Worm (Caenorhabditis elegans) whole organism, mixed stage, embryonic: ENCODE results near the gene F21C10.10.

Experiments
- M03D4.4 ChIP-seq: sonication (generic microtip); optimal IDR thresholded peaks from 2 replicates; lab custom pipeline; 2017; ENCODE audit warnings: mild to moderate bottlenecking, missing genetic modification characterization, missing compliant biosample characterization
- bed-3 ChIP-seq: fragments of 200-800 bp; sonication (Bioruptor generic); optimal IDR thresholded peaks from 3 replicates; lab custom pipeline; 2018; ENCODE audit warnings: mild to moderate bottlenecking, missing genetic modification characterization, moderate library complexity, missing compliant biosample characterization
- blmp-1 ChIP-seq: fragments of 150-350 bp; optimal IDR thresholded peaks from 2 replicates; lab custom pipeline; 2014; ENCODE audit warnings: missing biosample characterization, missing genetic modification characterization
- ceh-39 ChIP-seq: fragments of 150-350 bp; optimal IDR thresholded peaks from 2 replicates; lab custom pipeline; 2014; ENCODE audit warnings: missing biosample characterization, missing genetic modification characterization
- ceh-43 ChIP-seq: fragments of 200-800 bp; sonication (Bioruptor generic); optimal IDR thresholded peaks from 2 replicates; lab custom pipeline; 2018; ENCODE audit warnings: mild to moderate bottlenecking, missing genetic modification characterization, moderate library complexity, missing compliant biosample characterization
- ceh-83 ChIP-seq: fragments of 200-800 bp; sonication (Bioruptor generic); optimal IDR thresholded peaks from 2 replicates; lab custom pipeline; 2018; ENCODE audit warnings: mild to moderate bottlenecking, missing genetic modification characterization, missing compliant biosample characterization
- ces-1 ChIP-seq: fragments of 150-350 bp; optimal IDR thresholded peaks from 2 replicates; lab custom pipeline; 2014; ENCODE audit warnings: missing biosample characterization, missing genetic modification reagents, missing genetic modification characterization
- drap-1 ChIP-seq: fragments of 200-800 bp; sonication (Bioruptor generic); optimal IDR thresholded peaks from 3 replicates; lab custom pipeline; 2018; ENCODE audit warnings: mild to moderate bottlenecking, missing genetic modification characterization, missing compliant biosample characterization
- elt-1 ChIP-seq: sonication (generic microtip); optimal IDR thresholded peaks from 2 replicates; lab custom pipeline; 2017; ENCODE audit warnings: missing genetic modification characterization, mild to moderate bottlenecking, missing compliant biosample characterization, antibody characterized with exemption, moderate library complexity, borderline replicate concordance; ENCODE audit not compliant: insufficient read depth
- elt-3 ChIP-seq: fragments of 150-350 bp; optimal IDR thresholded peaks from 2 replicates; lab custom pipeline; 2014; ENCODE audit warnings: missing biosample characterization, missing genetic modification characterization
- hlh-1 ChIP-seq: fragments of 150-350 bp; optimal IDR thresholded peaks from 2 replicates; lab custom pipeline; 2014; ENCODE audit warnings: missing biosample characterization, missing genetic modification reagents, missing genetic modification characterization
- lin-13 ChIP-seq: fragments of 150-350 bp; optimal IDR thresholded peaks from 2 replicates; lab custom pipeline; 2014; ENCODE audit warnings: missing biosample characterization, missing genetic modification characterization
- lin-32 ChIP-seq: fragments of 200-800 bp; sonication (Bioruptor generic); optimal IDR thresholded peaks from 2 replicates; lab custom pipeline; 2018; ENCODE audit warnings: mild to moderate bottlenecking, missing genetic modification characterization, missing compliant biosample characterization
- lsy-2 ChIP-seq: fragments of 150-350 bp; optimal IDR thresholded peaks from 2 replicates; lab custom pipeline; 2014; ENCODE audit warnings: missing biosample characterization, missing genetic modification characterization
- mab-5 ChIP-seq: fragments of 150-350 bp; optimal IDR thresholded peaks from 2 replicates; lab custom pipeline; 2014; ENCODE audit warnings: missing biosample characterization, missing genetic modification characterization
- mep-1 ChIP-seq: fragments of 150-350 bp; optimal IDR thresholded peaks from 2 replicates; lab custom pipeline; 2017; ENCODE audit warnings: missing biosample characterization, missing genetic modification reagents, missing genetic modification characterization, inconsistent platforms
- mls-2 ChIP-seq: sonication (generic microtip); optimal IDR thresholded peaks from 2 replicates; lab custom pipeline; 2016; ENCODE audit warnings: mild to moderate bottlenecking, missing genetic modification characterization, moderate library complexity, missing compliant biosample characterization
- nhr-12 ChIP-seq: fragments of 150-350 bp; optimal IDR thresholded peaks from 2 replicates; lab custom pipeline; 2014; ENCODE audit warnings: missing biosample characterization, missing genetic modification characterization
- nhr-2 ChIP-seq: fragments of 150-350 bp; optimal IDR thresholded peaks from 2 replicates; lab custom pipeline; 2014; ENCODE audit warnings: missing biosample characterization, missing genetic modification characterization
- nhr-237 ChIP-seq: fragments of 150-350 bp; optimal IDR thresholded peaks from 2 replicates; lab custom pipeline; 2014; ENCODE audit warnings: missing biosample characterization, missing genetic modification characterization
- nhr-28 ChIP-seq: fragments of 150-350 bp; optimal IDR thresholded peaks from 2 replicates; lab custom pipeline; 2014; ENCODE audit warnings: missing biosample characterization, missing genetic modification characterization
- nhr-76 ChIP-seq: sonication (generic microtip); optimal IDR thresholded peaks from 2 replicates; lab custom pipeline; 2017; ENCODE audit warnings: missing biosample characterization, missing genetic modification characterization
- pha-4 ChIP-seq: fragments of 150-350 bp; optimal IDR thresholded peaks from 2 replicates; lab custom pipeline; 2018; ENCODE audit warnings: missing biosample characterization, missing genetic modification reagents, missing genetic modification characterization
- sem-2 ChIP-seq: fragments of 200-800 bp; sonication (Bioruptor generic); optimal IDR thresholded peaks from 2 replicates; lab custom pipeline; 2018; ENCODE audit warnings: mild to moderate bottlenecking, missing genetic modification characterization, missing compliant biosample characterization
- snpc-4 ChIP-seq: fragments of 150-350 bp; optimal IDR thresholded peaks from 2 replicates; lab custom pipeline; 2014; ENCODE audit warnings: missing biosample characterization, missing genetic modification characterization
- sptf-1 ChIP-seq: sonication (generic microtip); optimal IDR thresholded peaks from 2 replicates; lab custom pipeline; 2017; ENCODE audit warnings: mild to moderate bottlenecking, missing genetic modification characterization, moderate library complexity, missing compliant biosample characterization
- tbx-8 ChIP-seq: fragments of 200-800 bp; sonication (Bioruptor generic); optimal IDR thresholded peaks from 2 replicates; lab custom pipeline; 2018; ENCODE audit warnings: mild to moderate bottlenecking, missing genetic modification characterization, moderate library complexity, missing compliant biosample characterization
- unc-120 ChIP-seq: sonication (generic microtip); optimal IDR thresholded peaks from 2 replicates; lab custom pipeline; 2017; ENCODE audit warnings: missing genetic modification characterization, missing compliant biosample characterization; ENCODE audit not compliant: poor library complexity, severe bottlenecking
- unc-62 ChIP-seq: fragments of 150-350 bp; optimal IDR thresholded peaks from 2 replicates; lab custom pipeline; 2014; ENCODE audit warnings: missing biosample characterization, missing genetic modification reagents, missing genetic modification characterization
- zip-8 ChIP-seq: fragments of 150-350 bp; optimal IDR thresholded peaks from 2 replicates; lab custom pipeline; 2014; ENCODE audit warnings: missing biosample characterization, missing genetic modification characterization
- ztf-11 ChIP-seq: fragments of 150-350 bp; optimal IDR thresholded peaks from 2 replicates; lab custom pipeline; 2014; ENCODE audit warnings: missing biosample characterization, missing genetic modification characterization

Gene F21C10.10

ce11 chrV:9125345-9125744, 29.3 kb downstream of the F21C10.10 start, which contains the start of gene F21C10.5:
Gene F21C10.5 (plus strand): TSS chrV:9125645.
- TF ChIP-seq sem-2 (GFP tag; lab: Kevin White, UChicago): no peak
- no peak for TF ChIP-seq M03D4.4 (tag; lab: Kevin White, UChicago)
- no peak for TF ChIP-seq nhr-2 (tag; lab: Kevin White, UChicago)
- no peak for TF ChIP-seq unc-120 (tag; lab: Kevin White, UChicago)
- TF ChIP-seq blmp-1 (tag; lab: Kevin White, UChicago): no peak
- TF ChIP-seq drap-1 (GFP tag; lab: Kevin White, UChicago): no peak
- no peak for TF ChIP-seq ceh-39 (tag; lab: Kevin White, UChicago)
- no peak for TF ChIP-seq mep-1
- no peak for TF ChIP-seq elt-3 (tag; lab: Kevin White, UChicago)
- TF ChIP-seq mab-5: no peak
- no peak for TF ChIP-seq nhr-76
- TF ChIP-seq elt-1 (tag; lab: Kevin White, UChicago): no peak
- no peak for TF ChIP-seq snpc-4 (tag; lab: Kevin White, UChicago)
- no peak for TF ChIP-seq ceh-43
- no peak for TF ChIP-seq bed-3

DNA sequence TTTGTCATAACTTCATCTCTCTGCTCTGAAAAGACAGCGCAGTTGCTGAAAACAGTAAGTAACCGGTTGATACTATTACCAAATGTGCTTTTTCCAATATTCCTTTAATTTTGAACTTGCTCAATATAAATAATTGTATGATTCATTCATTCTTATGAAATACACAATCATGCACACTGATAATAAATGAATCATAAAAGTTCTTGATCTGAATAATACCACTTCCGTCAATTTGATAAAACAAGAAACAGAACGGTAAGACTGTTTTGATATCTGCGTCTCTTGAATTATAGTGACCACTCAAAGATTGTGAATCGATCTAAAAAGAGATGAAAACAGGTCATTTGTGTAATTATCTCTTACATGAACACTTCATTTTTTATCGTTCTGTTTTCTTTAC, 30.2 kb downstream of the F21C10.10 start, which contains the start of gene F21C10.4:
Gene F21C10.4, plus strand, starts transcription at position 301 of the 400 bp plus-strand sequence.
- TF ChIP-seq blmp-1 (tag; lab: Kevin White, UChicago): no peak
- no peak for TF ChIP-seq sptf-1 (tag; lab: Kevin White, UChicago)
- TF ChIP-seq nhr-2 (tag; lab: Kevin White, UChicago): no peak
- TF ChIP-seq zip-8 (tag; lab: Kevin White, UChicago): no peak

DNA sequence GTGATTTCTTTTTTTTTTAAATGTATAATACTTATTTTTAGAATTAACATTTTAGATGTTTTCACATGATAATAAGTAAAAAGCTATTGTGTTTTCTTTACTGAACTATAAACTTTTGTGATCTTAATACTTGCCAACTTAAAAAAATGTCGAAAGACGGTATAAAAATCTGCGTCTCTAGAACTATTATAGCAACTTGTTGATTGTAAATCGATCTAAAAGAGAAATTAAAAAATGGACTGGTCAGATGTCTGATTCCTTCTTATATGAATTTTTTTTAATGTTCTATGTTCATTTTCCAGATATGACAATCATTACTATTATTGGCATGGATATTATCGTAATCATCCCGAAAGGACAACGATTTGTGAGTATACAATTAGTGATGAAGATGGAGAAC, 31.7 kb downstream of the F21C10.10 start, which contains the start of gene F21C10.3:
Gene F21C10.3, plus strand, starts transcription at position 301 of the 400 bp plus-strand sequence.
- TF ChIP-seq elt-3 (tag; lab: Kevin White, UChicago): no peak
- no peak for TF ChIP-seq M03D4.4 (tag; lab: Kevin White, UChicago)
- TF ChIP-seq drap-1 (GFP tag; lab: Kevin White, UChicago): no peak
- TF ChIP-seq snpc-4 (tag; lab: Kevin White, UChicago): no peak
- TF ChIP-seq hlh-1 (tag; lab: Kevin White, UChicago): no peak
- TF ChIP-seq nhr-2 (tag; lab: Kevin White, UChicago): no peak
- TF ChIP-seq lin-13 (tag; lab: Kevin White, UChicago): no peak
- TF ChIP-seq pha-4 (tag; lab: Kevin White, UChicago): no peak
- TF ChIP-seq nhr-76: no peak
- TF ChIP-seq lin-32 (GFP tag; lab: Kevin White, UChicago): no peak
- TF ChIP-seq ztf-11 (tag; lab: Kevin White, UChicago): no peak
- no peak for TF ChIP-seq ces-1 (GFP tag; lab: Kevin White, UChicago)
- TF ChIP-seq unc-62 (GFP tag; lab: Kevin White, UChicago): no peak
- no peak for TF ChIP-seq mls-2 (tag; lab: Kevin White, UChicago)
- TF ChIP-seq nhr-237 (tag; lab: Kevin White, UChicago): no peak
- TF ChIP-seq, all 35 proteins: peak for 0

DNA sequence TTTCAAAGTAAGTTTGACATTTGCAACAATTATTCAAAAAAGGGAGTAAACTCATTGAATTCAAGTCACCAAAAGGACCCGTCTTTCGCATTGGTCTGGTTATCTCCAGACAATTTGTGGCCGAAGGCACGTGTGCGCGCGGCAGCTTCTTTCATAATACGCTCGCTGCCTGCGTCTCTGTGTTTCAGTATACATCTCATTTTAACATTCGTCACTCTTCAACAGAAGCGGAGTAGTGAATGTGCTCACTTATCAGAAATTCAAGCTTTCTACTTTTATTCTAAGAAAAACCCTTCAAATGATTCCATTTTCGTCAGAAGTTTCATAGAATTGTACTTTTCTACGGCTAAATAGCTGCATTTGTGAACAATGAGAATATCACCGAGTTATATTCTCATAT, 32.5 kb downstream of the F21C10.10 start:
- TF ChIP-seq nhr-28 (tag; lab: Kevin White, UChicago): no peak
- no peak for TF ChIP-seq blmp-1 (tag; lab: Kevin White, UChicago)
- TF ChIP-seq snpc-4 (tag; lab: Kevin White, UChicago): no peak
- TF ChIP-seq hlh-1 (tag; lab: Kevin White, UChicago): no peak
- TF ChIP-seq nhr-2 (tag; lab: Kevin White, UChicago): no peak
- TF ChIP-seq nhr-12 (tag; lab: Kevin White, UChicago): no peak
- TF ChIP-seq unc-62 (GFP tag; lab: Kevin White, UChicago): no peak
- no peak for TF ChIP-seq lin-32 (GFP tag; lab: Kevin White, UChicago)
- no peak for TF ChIP-seq nhr-76
- TF ChIP-seq tbx-8: no peak
- no peak for TF ChIP-seq lsy-2 (tag; lab: Kevin White, UChicago)

- TF ChIP-seq elt-3 (tag; lab: Kevin White, UChicago): no peak
- TF ChIP-seq nhr-2 (tag; lab: Kevin White, UChicago): no peak
- no peak for TF ChIP-seq zip-8 (tag; lab: Kevin White, UChicago)
- TF ChIP-seq unc-62 (GFP tag; lab: Kevin White, UChicago): no peak
- no peak for TF ChIP-seq ceh-43
- no peak for TF ChIP-seq ceh-83 (GFP tag; lab: Kevin White, UChicago)
- TF ChIP-seq drap-1 (GFP tag; lab: Kevin White, UChicago): no peak
- TF ChIP-seq tbx-8: no peak
- TF ChIP-seq M03D4.4 (tag; lab: Kevin White, UChicago): no peak
- TF ChIP-seq sem-2 (GFP tag; lab: Kevin White, UChicago): no peak
- TF ChIP-seq bed-3: no peak
- no peak for TF ChIP-seq blmp-1 (tag; lab: Kevin White, UChicago)
- no peak for TF ChIP-seq hlh-1 (tag; lab: Kevin White, UChicago)
- no peak for TF ChIP-seq nhr-76
- no peak for TF ChIP-seq lin-32 (GFP tag; lab: Kevin White, UChicago)
- TF ChIP-seq ceh-39 (tag; lab: Kevin White, UChicago): no peak
- no peak for TF ChIP-seq lsy-2 (tag; lab: Kevin White, UChicago)
- no peak for TF ChIP-seq nhr-28 (tag; lab: Kevin White, UChicago)
- no peak for TF ChIP-seq snpc-4 (tag; lab: Kevin White, UChicago)
- no peak for TF ChIP-seq mep-1
Measured at ce11 chrV:9130766-9131165, 34.7 kb downstream of the F21C10.10 start, which contains the start of gene F21C10.19. Gene F21C10.19 (plus strand): TSS chrV:9131066.
